Fruit fly (Drosophila melanogaster) whole organism: ENCODE results near the gene CG14650.

Experiments
- CG8478 ChIP-seq: fragments of >200 bp; optimal IDR thresholded peaks from 2 replicates; lab custom pipeline; 2018; ENCODE audit warnings: inconsistent platforms
- Dll ChIP-seq: fragments of >200 bp; optimal IDR thresholded peaks from 2 replicates; lab custom pipeline; 2017
- EcR ChIP-seq, 2 experiments: fragments of >200 bp; optimal IDR thresholded peaks; 2 replicates each; lab custom pipeline; 2017; ENCODE audit warnings: missing biosample characterization in 2 of 2, missing genetic modification characterization in 2 of 2, missing genetic modification reagents in 2 of 2
- pan ChIP-seq: fragments of >200 bp; optimal IDR thresholded peaks from 2 replicates; lab custom pipeline; 2017
- psq ChIP-seq: fragments of >200 bp; optimal IDR thresholded peaks from 2 replicates; lab custom pipeline; 2017
- usp ChIP-seq: fragments of >200 bp; optimal IDR thresholded peaks from 2 replicates; lab custom pipeline; 2017; ENCODE audit warnings: missing biosample characterization, missing genetic modification characterization, mixed read lengths

Gene CG14650

DNA sequence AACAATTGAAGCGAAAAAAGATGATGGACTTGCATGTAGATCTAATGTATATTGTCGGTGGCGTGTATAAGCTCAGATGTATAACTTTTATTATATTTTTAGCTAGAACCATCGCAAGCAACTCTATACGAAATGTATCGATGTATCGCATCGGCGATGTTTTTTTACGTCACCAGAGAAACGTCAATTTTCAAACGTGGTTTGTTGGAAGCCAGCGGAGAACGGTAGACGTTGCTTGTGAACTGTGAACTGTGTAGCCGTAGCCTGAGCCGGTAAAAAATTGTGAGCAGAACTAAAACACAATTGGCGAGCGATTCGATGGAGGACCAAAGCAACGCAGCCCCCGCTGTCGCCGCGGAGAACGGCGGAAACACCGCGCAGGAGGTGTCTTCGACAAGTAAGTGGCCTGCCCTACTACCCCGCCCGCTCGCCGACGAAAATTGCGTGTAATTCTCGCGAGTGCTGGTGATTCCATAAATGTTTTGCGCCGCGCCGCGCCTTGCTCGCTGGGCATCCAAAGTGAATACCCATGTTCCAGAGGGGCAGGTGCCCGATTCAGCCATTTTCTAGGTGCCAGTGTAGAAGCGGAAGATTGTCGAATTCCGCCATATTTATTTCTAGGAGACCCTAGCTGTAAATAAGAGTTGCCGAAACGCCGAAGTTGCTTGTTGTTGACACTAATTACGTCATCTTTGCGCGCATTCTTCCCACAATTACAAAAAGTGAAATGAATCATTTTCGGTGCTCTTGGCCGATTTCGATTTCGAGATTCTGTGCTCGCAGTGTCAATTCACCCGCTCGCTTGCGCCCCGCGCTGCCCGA lies 34.1 kb upstream of the CG14650 start, which contains the start of gene lost:
lost (plus strand) TSS at position 193 of the 822 bp plus-strand sequence.
- no peak for TF ChIP-seq EcR (GFP tag; optimal IDR thresholded peaks at IDR 0.05; lab: Kevin White, UChicago)
- TF ChIP-seq psq (lab: Kevin White, UChicago) = no peak
- TF ChIP-seq pan = no peak
- no peak for TF ChIP-seq Dll
- no peak for TF ChIP-seq CG8478

DNA sequence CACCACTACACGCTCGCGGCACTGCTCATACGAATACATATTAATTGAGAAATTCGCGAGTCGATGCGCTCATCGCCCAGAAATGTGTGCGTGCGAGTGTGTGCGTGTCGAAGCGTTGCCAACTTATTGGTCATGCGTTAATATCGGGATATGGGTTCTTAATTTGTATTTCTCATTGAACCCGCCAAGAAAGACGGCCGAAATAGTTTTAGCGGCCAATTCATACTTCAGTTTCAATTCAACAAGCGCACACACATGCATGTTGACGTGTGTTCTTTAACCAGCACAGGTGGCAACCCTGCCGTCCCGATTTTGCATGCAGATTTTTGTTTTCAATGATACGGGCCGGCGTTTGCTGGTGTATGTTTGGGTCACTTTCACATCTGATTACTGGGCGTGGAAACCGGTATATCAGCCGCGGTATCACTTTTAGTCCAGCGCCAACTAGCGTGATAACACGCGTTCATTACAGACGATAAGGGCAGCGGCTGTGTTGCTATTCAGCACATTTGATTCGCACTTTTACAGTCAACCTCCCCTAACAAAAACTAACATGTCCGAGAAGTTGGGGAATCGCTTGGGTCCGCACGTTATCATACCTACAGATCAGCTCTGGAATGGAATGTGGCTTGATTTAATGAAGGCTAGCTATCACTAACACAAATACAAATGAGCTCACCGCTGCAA lies 33.3 kb upstream of the CG14650 start:
- no peak for TF ChIP-seq CG8478
- peak in 1 of 2 experiments; percentile 41 for TF ChIP-seq EcR (GFP tag; optimal IDR thresholded peaks at IDR 0.05; lab: Kevin White, UChicago)

DNA sequence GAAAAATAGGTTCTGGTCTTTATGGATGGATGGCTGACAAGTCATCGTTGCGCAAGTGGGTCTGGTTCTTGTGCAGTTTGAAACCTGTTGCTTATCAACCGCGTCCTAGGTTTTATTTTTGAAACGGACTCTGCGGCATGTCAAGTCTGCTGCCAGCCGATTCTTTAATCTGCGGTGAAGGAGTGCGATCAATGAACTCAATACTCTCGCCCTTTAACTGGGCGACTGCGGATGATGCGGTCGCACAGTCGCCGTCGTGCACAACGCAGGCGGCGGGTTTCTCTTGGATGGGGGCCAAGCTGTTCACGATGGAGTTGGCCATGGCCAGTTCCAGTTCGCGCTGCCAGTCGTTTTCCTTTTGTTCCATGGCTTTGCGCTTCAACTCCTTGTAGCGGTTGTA lies 29.9 kb upstream of the CG14650 start:
- TF ChIP-seq usp (no peak), EcR (GFP tag; optimal IDR thresholded peaks at IDR 0.05; lab: Kevin White, UChicago) (no peak), psq (lab: Kevin White, UChicago) (no peak), Dll (no peak), pan (no peak), CG8478 (no peak)

DNA sequence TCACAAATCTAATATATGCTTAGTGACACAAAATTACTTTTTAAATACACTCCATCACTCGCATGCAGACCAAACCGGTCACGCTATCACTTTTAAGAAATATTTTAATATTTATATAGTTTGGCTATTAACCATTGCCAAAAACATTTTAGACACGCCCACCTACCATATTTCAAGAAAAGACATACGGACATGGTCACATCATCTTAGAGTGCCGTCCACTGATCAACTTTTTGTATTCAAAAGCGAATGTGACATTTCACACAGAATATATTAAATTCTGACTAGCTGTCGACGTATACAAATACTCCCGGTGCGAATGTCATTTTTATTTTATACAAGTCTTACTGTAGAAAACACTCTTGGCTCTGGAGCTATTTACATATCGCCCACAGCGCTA lies 21.0 kb upstream of the CG14650 start, which contains the start of gene CG31528:
CG31528 (plus strand) TSS at position 301 of the 400 bp plus-strand sequence.
- no peak for TF ChIP-seq EcR (GFP tag; optimal IDR thresholded peaks at IDR 0.05; lab: Kevin White, UChicago)
- TF ChIP-seq CG8478 = no peak
- TF ChIP-seq Dll = no peak
- TF ChIP-seq psq (lab: Kevin White, UChicago) = no peak
- no peak for TF ChIP-seq usp

DNA sequence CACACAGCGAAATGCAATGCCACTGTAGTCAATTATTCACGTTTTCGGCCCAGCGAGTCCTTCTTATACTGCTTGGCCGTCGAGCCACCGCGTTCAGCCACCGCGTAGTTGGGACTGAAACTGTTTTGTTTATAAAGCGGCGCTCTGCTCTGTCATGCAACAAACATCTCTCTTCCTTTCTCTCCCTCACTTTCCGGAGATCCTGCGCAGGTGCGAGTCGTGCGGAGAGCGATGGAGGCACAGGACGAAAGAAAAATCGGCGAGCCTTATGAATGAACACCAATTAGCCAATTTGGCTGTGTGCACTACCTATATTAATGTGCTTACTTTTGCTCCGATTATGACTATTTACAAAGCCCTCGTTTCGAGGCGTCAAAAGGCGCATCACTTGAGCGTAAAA lies 17.7 kb upstream of the CG14650 start, which contains the start of gene CG32944:
CG32944 (minus strand) TSS at position 97 of the 400 bp plus-strand sequence.
- TF ChIP-seq EcR (GFP tag; optimal IDR thresholded peaks at IDR 0.05; lab: Kevin White, UChicago) (no peak), CG8478 (no peak), psq (lab: Kevin White, UChicago) (no peak), usp (no peak), pan (no peak), Dll (no peak)

DNA sequence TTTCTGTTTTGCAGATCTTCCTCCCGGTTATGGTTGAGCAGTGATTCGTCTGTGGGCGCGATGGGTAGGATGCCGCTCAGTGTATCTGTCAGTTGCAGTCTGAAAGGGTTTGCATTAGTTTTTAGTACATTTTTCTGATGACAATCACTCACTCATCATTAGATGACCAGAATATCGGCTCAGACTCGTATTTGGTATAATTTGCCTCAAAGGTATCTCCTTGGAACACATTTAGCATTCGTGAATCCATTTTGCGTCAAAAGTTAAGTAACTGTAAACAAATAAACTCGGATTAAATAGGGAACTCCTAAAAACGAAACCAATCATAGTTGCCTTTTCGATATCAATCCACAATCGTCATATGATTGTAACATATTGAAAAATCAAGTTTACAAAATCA lies 10.5 kb upstream of the CG14650 start, which contains the start of gene CG31525:
CG31525 (plus strand) TSS at position 301 of the 400 bp plus-strand sequence.
- TF ChIP-seq Dll (no peak), psq (lab: Kevin White, UChicago) (no peak), EcR (GFP tag; optimal IDR thresholded peaks at IDR 0.05; lab: Kevin White, UChicago) (no peak), usp (no peak), pan (no peak), CG8478 (no peak)

DNA sequence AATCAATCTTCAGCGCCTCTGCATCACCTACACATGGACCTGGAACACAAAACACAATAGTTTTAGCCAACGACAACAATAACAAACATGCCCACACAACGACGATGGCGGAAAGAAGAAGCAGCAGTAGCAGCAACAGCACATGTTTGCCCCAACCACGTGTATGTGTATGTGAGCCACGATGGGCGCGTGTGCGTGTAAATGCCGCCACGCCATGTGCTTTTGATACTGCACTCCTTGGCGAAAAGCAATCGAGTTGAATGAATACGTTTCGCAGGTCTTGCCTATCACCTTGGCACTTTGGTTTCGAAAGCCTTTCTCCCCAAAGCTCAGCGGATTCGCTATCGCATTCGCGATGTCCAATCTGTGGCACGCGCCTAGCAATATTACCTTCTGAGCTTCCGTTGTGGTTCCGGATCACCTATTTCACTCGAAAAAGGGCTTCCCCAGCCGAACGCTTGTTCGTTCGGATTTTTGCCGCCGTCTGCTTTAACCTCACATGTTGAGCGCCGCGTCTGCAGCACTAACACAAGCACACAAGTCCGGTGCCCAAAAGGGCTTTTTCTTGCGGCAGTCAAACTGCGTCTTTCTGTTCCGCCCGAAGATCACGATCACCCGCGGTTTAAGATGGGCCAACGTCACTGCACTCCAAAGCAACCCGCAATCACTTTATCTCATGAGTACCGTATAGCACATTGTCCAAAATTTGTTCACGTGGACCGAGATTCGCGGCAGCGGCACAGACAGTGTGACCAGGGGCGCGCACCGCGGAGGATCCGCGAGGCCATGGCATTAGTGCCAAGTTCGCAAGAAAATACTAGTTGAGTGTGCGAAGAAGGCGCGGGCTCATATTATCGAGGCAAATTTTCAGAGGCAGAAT lies 8.4 kb upstream of the CG14650 start, which contains the start of gene srl:
srl (minus strand) TSS at position 751 of the 880 bp plus-strand sequence.
- TF ChIP-seq pan = peak; percentile 10
- no peak for TF ChIP-seq usp
- TF ChIP-seq psq (lab: Kevin White, UChicago) = no peak
- TF ChIP-seq CG8478 = no peak

DNA sequence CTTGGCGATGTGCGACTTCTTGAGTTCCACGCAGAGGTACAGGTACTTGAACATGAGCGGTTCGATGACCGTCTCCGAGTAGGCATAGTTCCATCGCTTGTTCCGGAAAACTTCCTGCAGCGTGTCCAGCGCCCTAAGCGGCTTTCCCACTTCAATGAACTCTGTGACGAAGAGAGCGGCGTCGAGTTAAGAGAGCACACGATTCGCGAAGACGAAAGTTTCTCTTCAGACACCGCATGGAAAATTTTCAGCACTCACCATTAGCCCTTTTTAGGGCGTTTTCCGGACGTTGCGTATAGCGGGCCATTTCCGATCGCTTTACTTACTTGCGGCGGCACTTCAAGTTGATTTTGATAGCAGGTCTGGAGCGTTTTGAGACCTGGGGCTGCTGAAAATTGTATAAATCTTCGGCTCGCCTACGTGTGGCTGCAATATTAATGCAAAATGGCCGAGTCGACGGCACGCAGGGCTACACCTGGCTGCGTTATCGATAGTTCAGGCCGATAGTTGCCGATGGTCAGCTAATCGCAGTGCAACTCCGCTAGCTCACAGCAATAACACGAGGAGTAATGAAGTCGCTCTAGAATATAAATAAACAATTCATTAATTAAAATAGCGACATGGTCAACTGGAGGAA lies 3.6 kb upstream of the CG14650 start, which contains the start of the genes eIF3a and CG1074:
eIF3a (minus strand) TSS at position 455 of the 637 bp plus-strand sequence.
CG1074 (plus strand) TSS at position 525 of the 637 bp plus-strand sequence.
- no peak for TF ChIP-seq pan
- TF ChIP-seq Dll = peak; percentile 15

DNA sequence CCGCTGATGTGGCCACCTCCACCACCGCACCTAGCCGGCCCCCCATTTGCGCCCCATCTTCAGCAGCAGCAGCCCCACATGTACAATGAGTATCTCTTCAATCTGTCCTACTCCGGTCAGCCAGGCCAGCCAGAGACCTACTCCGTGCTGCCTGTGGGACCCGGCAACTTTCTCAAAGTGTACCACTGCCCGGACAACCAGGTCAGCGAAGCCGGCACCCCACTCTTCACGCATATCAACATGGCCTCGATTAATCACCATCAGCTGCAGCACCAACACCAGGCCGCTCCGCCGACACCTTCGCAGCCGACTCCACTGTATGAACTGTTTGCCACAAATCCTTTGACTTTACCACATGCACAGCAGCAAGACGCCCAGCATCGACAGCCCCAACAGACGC lies 630 bp downstream of the CG14650 start:
- TF ChIP-seq CG8478 (no peak), EcR (GFP tag; optimal IDR thresholded peaks at IDR 0.05; lab: Kevin White, UChicago) (no peak), pan (no peak), Dll (no peak), psq (lab: Kevin White, UChicago) (no peak), usp (no peak)

DNA sequence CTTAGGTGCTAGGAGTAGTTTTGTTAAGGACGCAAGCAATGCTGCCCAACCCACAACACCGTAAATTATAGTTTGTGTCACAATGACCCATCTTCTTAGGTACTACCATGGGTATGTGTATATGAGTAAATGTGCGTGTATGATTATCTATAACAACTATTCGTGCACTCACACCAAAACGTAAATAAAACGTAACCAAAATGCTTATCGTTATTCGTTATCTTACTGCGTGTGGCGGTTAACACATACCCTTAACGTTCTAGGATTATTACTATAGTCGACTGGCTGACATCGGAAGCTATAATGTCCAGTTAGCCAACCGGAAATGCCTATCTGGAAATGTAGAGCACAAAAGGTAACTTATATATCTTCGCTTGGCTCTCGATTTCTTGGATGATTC lies 7.9 kb downstream of the CG14650 start:
- TF ChIP-seq psq (lab: Kevin White, UChicago) = no peak
- no peak for TF ChIP-seq EcR (GFP tag; optimal IDR thresholded peaks at IDR 0.05; lab: Kevin White, UChicago)
- TF ChIP-seq Dll = no peak
- no peak for TF ChIP-seq CG8478
- TF ChIP-seq pan = no peak
- no peak for TF ChIP-seq usp

DNA sequence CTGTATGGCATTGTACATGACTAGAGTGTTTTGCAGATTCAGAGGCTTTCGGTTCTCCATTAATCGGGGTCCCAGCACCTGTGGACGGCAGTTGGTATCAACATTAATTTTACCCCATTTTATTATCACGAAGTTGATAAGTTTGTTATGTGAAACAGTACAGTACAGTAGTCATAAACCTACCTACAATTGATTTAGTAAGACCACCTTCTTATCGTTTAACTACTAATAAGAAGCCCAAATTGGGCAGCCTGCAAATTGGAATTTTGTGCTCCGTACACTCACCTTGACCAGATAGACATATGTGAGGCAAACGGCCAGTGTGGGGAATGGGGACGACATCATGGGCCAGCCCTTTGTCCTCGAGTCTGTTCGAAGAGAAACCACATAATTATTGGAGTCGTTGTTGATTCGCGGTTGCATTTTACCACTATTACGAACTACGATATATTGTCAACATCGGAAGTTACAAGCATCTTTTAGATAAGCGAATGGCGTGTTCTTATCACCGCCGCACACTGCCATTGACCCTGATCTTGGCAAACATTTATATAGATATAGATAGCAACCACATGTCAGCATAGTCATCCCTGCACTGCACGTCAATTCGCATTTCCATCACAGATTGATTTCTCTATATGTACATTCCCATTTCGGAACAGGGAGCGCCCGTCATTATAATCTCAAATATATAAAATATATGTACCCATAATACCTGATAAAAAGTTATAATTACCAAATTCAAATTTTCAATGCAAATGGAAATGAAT lies 9.5 kb downstream of the CG14650 start:
- TF ChIP-seq EcR (GFP tag; optimal IDR thresholded peaks at IDR 0.05; lab: Kevin White, UChicago) (no peak), psq (lab: Kevin White, UChicago) (no peak), pan (no peak), Dll (no peak), usp (no peak), CG8478 (no peak)
